Worm (Caenorhabditis elegans) whole organism, L4 larva: ENCODE measurements around the gene T23F2.2.

Source experiments
- T26A8.4 ChIP-seq: fragments of 200-800 bp; sonication (Bioruptor generic); IDR thresholded peaks from 2 replicates; pipeline ENCODE4 v1.3.6; 2022; ENCODE audit warnings: missing genetic modification characterization, missing compliant biosample characterization
- lin-13 ChIP-seq: fragments of 150-350 bp; optimal IDR thresholded peaks from 2 replicates; lab custom pipeline; 2014; ENCODE audit warnings: missing biosample characterization, missing genetic modification reagents, missing genetic modification characterization
- nhr-11 ChIP-seq: fragments of 150-350 bp; optimal IDR thresholded peaks from 2 replicates; lab custom pipeline; 2014; ENCODE audit warnings: missing biosample characterization, missing genetic modification characterization

DNA sequence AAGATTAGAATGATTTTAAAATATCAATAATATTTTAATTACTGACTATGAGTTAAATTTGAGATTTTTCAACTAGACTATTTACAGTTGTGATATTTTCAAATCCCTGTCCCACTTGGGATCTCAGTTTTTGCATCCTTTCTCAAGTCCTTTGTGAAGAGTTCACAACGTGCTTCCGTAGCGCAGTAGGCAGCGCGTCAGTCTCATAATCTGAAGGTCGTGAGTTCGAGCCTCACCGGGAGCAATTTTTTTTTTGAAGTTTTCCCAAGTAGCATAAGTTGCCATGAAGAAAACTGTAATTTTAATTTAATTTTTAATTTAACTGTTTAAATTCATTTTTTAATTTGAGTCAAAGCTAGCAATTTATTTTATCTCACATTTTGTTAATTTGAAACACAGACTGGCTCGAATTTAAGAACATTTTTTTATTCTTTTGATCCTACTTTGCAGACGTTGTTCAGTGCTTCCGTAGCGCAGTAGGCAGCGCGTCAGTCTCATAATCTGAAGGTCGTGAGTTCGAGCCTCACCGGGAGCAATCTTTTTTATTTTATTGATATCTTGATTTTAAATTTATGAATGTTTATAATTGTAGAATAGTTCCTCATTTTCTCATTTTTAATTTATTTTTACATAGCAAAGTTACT lies 19.6 kb downstream of the T23F2.2 start:
- TF ChIP-seq nhr-11 (tag; lab: Kevin White, UChicago) (no peak), lin-13 (GFP tag; lab: Kevin White, UChicago) (no peak), T26A8.4 (GFP tag; lab: Robert Waterston, UW) (no peak)
